Fruit fly (Drosophila melanogaster) whole organism, embryonic: ENCODE data around the gene Sfp26Ad.

Experiments
- CG11093 ChIP-seq: fragments of 200-800 bp; sonication (Bioruptor generic); IDR thresholded peaks from 3 replicates; pipeline ENCODE4 v1.3.6; 2022; ENCODE audit warnings: missing biosample characterization, missing genetic modification characterization
- CG15479 ChIP-seq: fragments of 200-800 bp; sonication (Bioruptor generic); optimal IDR thresholded peaks from 3 replicates; lab custom pipeline; 2019; ENCODE audit warnings: missing biosample characterization, mild to moderate bottlenecking, missing genetic modification characterization, moderate library complexity
- CG31224 ChIP-seq: fragments of 200-800 bp; sonication (Bioruptor generic); IDR thresholded peaks from 2 replicates; pipeline ENCODE4 v1.3.6; 2022; ENCODE audit warnings: missing biosample characterization, missing genetic modification characterization
- CG3726 ChIP-seq: fragments of 200-800 bp; sonication (Bioruptor generic); IDR thresholded peaks from 3 replicates; pipeline ENCODE4, ENCODE4 v1.3.6; 2022; ENCODE audit warnings: missing biosample characterization, missing genetic modification characterization
- CG3847 ChIP-seq: fragments of 200-800 bp; sonication (Bioruptor generic); IDR thresholded peaks from 2 replicates; pipeline ENCODE4 v1.3.6; 2022; ENCODE audit warnings: missing biosample characterization, missing genetic modification characterization
- CG4328 ChIP-seq: fragments of 200-800 bp; sonication (Bioruptor generic); optimal IDR thresholded peaks from 3 replicates; lab custom pipeline; 2017; ENCODE audit warnings: missing biosample characterization, missing genetic modification reagents, missing genetic modification characterization
- CG4617 ChIP-seq: fragments of 200-800 bp; sonication (Bioruptor generic); optimal IDR thresholded peaks from 3 replicates; lab custom pipeline; 2016; ENCODE audit warnings: missing biosample characterization, missing genetic modification characterization, borderline replicate concordance
- CG4730 ChIP-seq: fragments of 200-800 bp; sonication (Bioruptor generic); IDR thresholded peaks from 2 replicates; pipeline ENCODE4 v1.3.6; 2022; ENCODE audit warnings: missing biosample characterization, missing genetic modification characterization
- CG7786 ChIP-seq: fragments of 200-800 bp; sonication (Bioruptor generic); optimal IDR thresholded peaks from 2 replicates; lab custom pipeline; 2016; ENCODE audit warnings: missing biosample characterization, missing genetic modification characterization
- CG7963 ChIP-seq: fragments of 200-800 bp; sonication (Bioruptor generic); IDR thresholded peaks from 3 replicates; pipeline ENCODE4 v1.3.6; 2022; ENCODE audit warnings: missing biosample characterization, missing genetic modification characterization; ENCODE audit not compliant: partially characterized antibody
- CG8388 ChIP-seq: fragments of 200-800 bp; sonication (Bioruptor generic); optimal IDR thresholded peaks from 2 replicates; lab custom pipeline; 2019; ENCODE audit warnings: missing biosample characterization, mild to moderate bottlenecking, missing genetic modification characterization, moderate library complexity
- CG9215 ChIP-seq: fragments of 200-800 bp; sonication (Bioruptor generic); IDR thresholded peaks from 2 replicates; pipeline ENCODE4 v1.3.6; 2022; ENCODE audit warnings: missing biosample characterization, missing genetic modification characterization
- D19A ChIP-seq: fragments of 200-800 bp; optimal IDR thresholded peaks from 3 replicates; lab custom pipeline; 2019; ENCODE audit warnings: missing biosample characterization, mild to moderate bottlenecking, missing genetic modification characterization, moderate library complexity
- Dad ChIP-seq: fragments of 200-800 bp; sonication (Bioruptor generic); optimal IDR thresholded peaks from 3 replicates; lab custom pipeline; 2016; ENCODE audit warnings: missing biosample characterization, missing genetic modification characterization
- Doc2 ChIP-seq: fragments of 200-800 bp; sonication (Bioruptor generic); IDR thresholded peaks from 2 replicates; pipeline ENCODE4 v1.3.6; 2022; ENCODE audit warnings: missing biosample characterization, missing genetic modification characterization
- Drgx ChIP-seq: fragments of 200-800 bp; sonication (Bioruptor generic); IDR thresholded peaks from 2 replicates; pipeline ENCODE4 v1.3.6; 2022; ENCODE audit warnings: missing biosample characterization, missing genetic modification characterization
- Elba2 ChIP-seq: fragments of 200-800 bp; sonication (Bioruptor generic); optimal IDR thresholded peaks from 3 replicates; lab custom pipeline; 2016; ENCODE audit warnings: missing biosample characterization, missing genetic modification characterization
- Ets97D ChIP-seq: fragments of 200-800 bp; sonication (Bioruptor generic); optimal IDR thresholded peaks from 3 replicates; lab custom pipeline; 2016; ENCODE audit warnings: missing biosample characterization, missing genetic modification characterization
- H2.0 ChIP-seq: fragments of 200-800 bp; sonication (Bioruptor generic); IDR thresholded peaks from 2 replicates; pipeline ENCODE4 v1.3.6; 2022; ENCODE audit warnings: missing biosample characterization, missing genetic modification characterization
- HLH54F ChIP-seq: fragments of 200-800 bp; sonication (Bioruptor generic); optimal IDR thresholded peaks from 3 replicates; lab custom pipeline; 2016; ENCODE audit warnings: missing biosample characterization, missing genetic modification characterization
- Hey ChIP-seq: fragments of 200-800 bp; sonication (Bioruptor generic); optimal IDR thresholded peaks from 3 replicates; lab custom pipeline; 2018; ENCODE audit warnings: missing biosample characterization, mild to moderate bottlenecking, missing genetic modification characterization
- Lim3 ChIP-seq: fragments of 200-800 bp; sonication (Bioruptor generic); IDR thresholded peaks from 2 replicates; pipeline ENCODE4 v1.3.6; 2022; ENCODE audit warnings: missing biosample characterization, missing genetic modification characterization
- NFAT ChIP-seq: fragments of 200-800 bp; sonication (Bioruptor generic); IDR thresholded peaks from 2 replicates; pipeline ENCODE4 v1.3.6; 2022; ENCODE audit warnings: missing biosample characterization, missing genetic modification characterization
- Nf-YC ChIP-seq: fragments of 200-800 bp; optimal IDR thresholded peaks from 3 replicates; lab custom pipeline; 2019; ENCODE audit warnings: missing biosample characterization, mild to moderate bottlenecking, missing genetic modification characterization, moderate library complexity
- Oli ChIP-seq: fragments of 200-800 bp; sonication (Bioruptor generic); optimal IDR thresholded peaks from 2 replicates; lab custom pipeline; 2018; ENCODE audit warnings: missing biosample characterization, mild to moderate bottlenecking, missing genetic modification characterization, moderate library complexity
- PHDP ChIP-seq: fragments of 200-800 bp; sonication (Bioruptor generic); optimal IDR thresholded peaks from 3 replicates; lab custom pipeline; 2018; ENCODE audit warnings: missing biosample characterization, mild to moderate bottlenecking, missing genetic modification characterization, moderate library complexity
- Ravus ChIP-seq: fragments of 200-800 bp; sonication (Bioruptor generic); IDR thresholded peaks from 2 replicates; pipeline ENCODE4 v1.3.6; 2022; ENCODE audit warnings: missing biosample characterization, missing genetic modification characterization
- Rfx ChIP-seq: fragments of 200-800 bp; sonication (Bioruptor generic); IDR thresholded peaks from 2 replicates; pipeline ENCODE4 v1.3.6; 2022; ENCODE audit warnings: missing biosample characterization, missing genetic modification characterization
- Sin3A ChIP-seq: fragments of >200 bp; optimal IDR thresholded peaks from 2 replicates; lab custom pipeline; 2018
- Six4 ChIP-seq: fragments of 200-800 bp; sonication (Bioruptor generic); optimal IDR thresholded peaks from 2 replicates; lab custom pipeline; 2016; ENCODE audit warnings: missing biosample characterization, missing genetic modification characterization
- Sry-β ChIP-seq: fragments of 200-800 bp; sonication (Bioruptor generic); optimal IDR thresholded peaks from 2 replicates; lab custom pipeline; 2018; ENCODE audit warnings: missing biosample characterization, mild to moderate bottlenecking, missing genetic modification characterization, moderate library complexity
- Trl ChIP-seq, 3 experiments: fragments of >200 bp in 2 of 3; fragments of 200-800 bp in 1 of 3; sonication (Bioruptor generic) in 1 of 3; optimal IDR thresholded peaks; 2 replicates in 1 of 3; 3 replicates in 2 of 3; lab custom pipeline; 2016 to 2017; ENCODE audit warnings: missing biosample characterization in 1 of 3, missing genetic modification characterization in 1 of 3
- Vsx1 ChIP-seq: fragments of 200-800 bp; sonication (Bioruptor generic); optimal IDR thresholded peaks from 2 replicates; lab custom pipeline; 2017; ENCODE audit warnings: missing biosample characterization, mild to moderate bottlenecking, missing genetic modification characterization, missing genetic modification reagents
- abd-A ChIP-seq: fragments of 200-800 bp; sonication (Bioruptor generic); optimal IDR thresholded peaks from 3 replicates; lab custom pipeline; 2019; ENCODE audit warnings: missing biosample characterization, mild to moderate bottlenecking, missing genetic modification characterization, moderate library complexity
- az2 ChIP-seq: fragments of 200-800 bp; sonication (Bioruptor generic); optimal IDR thresholded peaks from 3 replicates; lab custom pipeline; 2016; ENCODE audit warnings: missing biosample characterization, missing genetic modification characterization
- cad ChIP-seq: fragments of >200 bp; optimal IDR thresholded peaks from 2 replicates; lab custom pipeline; 2017; ENCODE audit warnings: missing biosample characterization, missing genetic modification characterization
- disco-r ChIP-seq: fragments of 200-800 bp; sonication (Bioruptor generic); optimal IDR thresholded peaks from 2 replicates; lab custom pipeline; 2016; ENCODE audit warnings: missing biosample characterization, missing genetic modification characterization
- eve ChIP-seq, 2 experiments: fragments of >200 bp; optimal IDR thresholded peaks; 2 replicates each; lab custom pipeline; 2017; ENCODE audit warnings: missing biosample characterization in 2 of 2, missing genetic modification characterization in 2 of 2
- exex ChIP-seq: fragments of 200-800 bp; sonication (Bioruptor generic); optimal IDR thresholded peaks from 4 replicates; lab custom pipeline; 2018; ENCODE audit warnings: missing biosample characterization, mild to moderate bottlenecking, missing genetic modification characterization, moderate library complexity
- kni ChIP-seq: fragments of 200-800 bp; sonication (Bioruptor generic); optimal IDR thresholded peaks from 3 replicates; lab custom pipeline; 2017; ENCODE audit warnings: mild to moderate bottlenecking, missing biosample characterization, missing genetic modification reagents, missing genetic modification characterization
- nerfin-1 ChIP-seq: fragments of 200-800 bp; sonication (Bioruptor generic); optimal IDR thresholded peaks from 3 replicates; lab custom pipeline; 2019; ENCODE audit warnings: missing biosample characterization, mild to moderate bottlenecking, missing genetic modification characterization, moderate library complexity
- pita ChIP-seq: fragments of 200-800 bp; sonication (Bioruptor generic); optimal IDR thresholded peaks from 2 replicates; lab custom pipeline; 2017; ENCODE audit warnings: missing biosample characterization, mild to moderate bottlenecking, missing genetic modification characterization
- prd ChIP-seq, 3 experiments: fragments of >200 bp in 2 of 3; fragments of 200-800 bp in 1 of 3; sonication (Bioruptor generic) in 1 of 3; optimal IDR thresholded peaks in 2 of 3; IDR thresholded peaks in 1 of 3; 2 replicates in 2 of 3; 3 replicates in 1 of 3; pipeline versions ENCODE4 v1.3.6 to Lab custom; 2017 to 2022; ENCODE audit warnings: missing biosample characterization in 1 of 3, missing genetic modification characterization in 1 of 3
- pros ChIP-seq: fragments of 200-800 bp; sonication (Bioruptor generic); optimal IDR thresholded peaks from 3 replicates; lab custom pipeline; 2019; ENCODE audit warnings: missing biosample characterization, mild to moderate bottlenecking, missing genetic modification characterization, moderate library complexity
- psq ChIP-seq: fragments of 200-800 bp; sonication (Bioruptor generic); optimal IDR thresholded peaks from 2 replicates; lab custom pipeline; 2017; ENCODE audit warnings: missing biosample characterization, missing genetic modification characterization
- sima ChIP-seq: fragments of 200-800 bp; sonication (Bioruptor generic); optimal IDR thresholded peaks from 2 replicates; lab custom pipeline; 2016; ENCODE audit warnings: missing biosample characterization, missing genetic modification characterization
- slou ChIP-seq: fragments of 200-800 bp; sonication (Bioruptor generic); optimal IDR thresholded peaks from 3 replicates; lab custom pipeline; 2016; ENCODE audit warnings: missing biosample characterization, missing genetic modification characterization
- ssp ChIP-seq: fragments of 200-800 bp; sonication (Bioruptor generic); IDR thresholded peaks from 2 replicates; pipeline ENCODE4 v1.3.6; 2022; ENCODE audit warnings: missing biosample characterization, missing genetic modification characterization
- tio ChIP-seq: fragments of 200-800 bp; sonication (Bioruptor generic); optimal IDR thresholded peaks from 2 replicates; lab custom pipeline; 2017; ENCODE audit warnings: missing biosample characterization, missing genetic modification characterization, inconsistent platforms
- unpg ChIP-seq: fragments of 200-800 bp; sonication (Bioruptor generic); optimal IDR thresholded peaks from 3 replicates; lab custom pipeline; 2018; ENCODE audit warnings: missing biosample characterization, mild to moderate bottlenecking, missing genetic modification characterization, moderate library complexity

Gene Sfp26Ad

DNA sequence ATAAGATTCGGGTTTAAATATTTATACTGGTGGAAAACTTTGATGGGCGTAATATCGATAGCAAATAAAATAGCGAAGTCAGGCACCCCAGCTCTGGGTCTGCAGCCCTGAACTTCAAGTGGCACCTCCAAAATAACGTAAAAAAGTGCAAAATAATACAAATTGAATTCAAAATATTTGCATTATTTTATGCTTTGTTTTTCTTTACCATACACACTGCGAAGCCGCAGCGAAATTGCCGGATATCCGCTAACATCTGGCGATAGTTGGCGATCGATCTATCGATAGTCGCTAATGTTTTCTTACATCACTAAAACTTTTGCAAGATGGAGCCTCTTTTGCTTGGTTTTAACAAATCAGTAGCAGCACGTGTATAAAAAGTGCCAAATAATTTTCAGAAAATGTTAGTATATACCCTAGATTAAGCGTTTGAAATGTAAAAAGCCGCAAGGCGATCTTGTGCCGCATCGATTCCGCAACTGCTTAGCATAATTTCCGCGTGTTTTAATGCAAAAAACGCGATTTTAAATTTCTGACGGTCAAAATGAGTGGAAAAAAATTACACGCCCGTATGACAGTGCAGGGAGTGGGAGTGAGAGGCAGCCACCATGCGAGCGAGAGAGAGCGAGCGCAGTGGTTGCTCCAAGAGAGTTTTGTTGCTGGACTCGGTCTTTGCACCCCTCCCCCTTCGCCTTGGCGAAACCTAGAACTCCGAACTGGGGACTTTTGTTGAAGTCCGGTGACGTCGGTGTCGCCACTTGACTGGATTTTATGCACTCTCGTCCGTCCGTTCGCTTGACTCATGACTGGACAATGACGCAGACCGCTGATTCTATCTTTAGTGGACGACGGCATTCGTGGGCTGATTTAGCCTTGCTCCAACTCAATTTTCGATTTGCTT is 38.6 kb upstream of the Sfp26Ad start, which contains the start of gene eIF4A (continued):
- peak; percentile 66 for TF ChIP-seq pita (GFP tag; lab: Kevin White, UChicago)
- no peak for TF ChIP-seq eve (GFP tag; optimal IDR thresholded peaks at IDR 0.05; lab: Kevin White, UChicago)
- no peak for TF ChIP-seq Hey
- no peak for TF ChIP-seq Six4 (GFP tag; lab: Kevin White, UChicago)
- TF ChIP-seq sima, result no peak
- TF ChIP-seq Elba2, result no peak
- TF ChIP-seq Lim3 (GFP tag; lab: Robert Waterston, UW), result no peak
- TF ChIP-seq Sry-β (GFP tag; lab: Kevin White, UChicago), result no peak
- no peak for TF ChIP-seq nerfin-1 (tag; lab: Kevin White, UChicago)
- peak; percentile 27 for TF ChIP-seq unpg (GFP tag; lab: Kevin White, UChicago)
- no peak for TF ChIP-seq Drgx (GFP tag; lab: Robert Waterston, UW)
- TF ChIP-seq HLH54F (GFP tag; lab: Kevin White, UChicago), result no peak
- TF ChIP-seq slou (GFP tag; lab: Kevin White, UChicago), result no peak
- TF ChIP-seq CG3726 (GFP tag; lab: Robert Waterston, UW), result no peak
- no peak for TF ChIP-seq CG9215 (GFP tag; lab: Robert Waterston, UW)
- peak; percentile 0 for TF ChIP-seq abd-A
- TF ChIP-seq Dad (GFP tag; lab: Kevin White, UChicago), result no peak
- TF ChIP-seq CG4617 (GFP tag; lab: Kevin White, UChicago), result no peak
- TF ChIP-seq CG7963 (GFP tag; lab: Robert Waterston, UW), result no peak
- no peak for TF ChIP-seq CG4730
- TF ChIP-seq Trl (optimal IDR thresholded peaks at IDR 0.05; lab: Kevin White, UChicago), result peak; percentile 84 to 90
- TF ChIP-seq Trl (GFP tag; optimal IDR thresholded peaks at IDR 0.05; lab: Kevin White, UChicago), result no peak
- TF ChIP-seq Rfx (GFP tag; lab: Robert Waterston, UW), result no peak
- TF ChIP-seq CG15479, result no peak
- no peak for TF ChIP-seq CG11093 (GFP tag; lab: Robert Waterston, UW)
- TF ChIP-seq CG7786 (GFP tag; lab: Kevin White, UChicago), result no peak
- TF ChIP-seq tio, result no peak
- no peak for TF ChIP-seq Ravus (GFP tag; lab: Robert Waterston, UW)
- TF ChIP-seq cad (GFP tag; lab: Kevin White, UChicago), result no peak
- TF ChIP-seq Nf-YC (tag; lab: Kevin White, UChicago), result no peak
- TF ChIP-seq CG3847 (GFP tag; lab: Robert Waterston, UW), result no peak
- TF ChIP-seq disco-r (GFP tag; lab: Kevin White, UChicago), result no peak
- TF ChIP-seq Vsx1 (GFP tag; lab: Kevin White, UChicago), result peak; percentile 26
- TF ChIP-seq PHDP (tag; lab: Kevin White, UChicago), result peak; percentile 41
- peak; percentile 96 for TF ChIP-seq Ets97D (GFP tag; lab: Kevin White, UChicago)
- peak; percentile 96 for TF ChIP-seq Sin3A (lab: Kevin White, UChicago)
- no peak for TF ChIP-seq pros (GFP tag; lab: Kevin White, UChicago)
- no peak for TF ChIP-seq D19A (tag; lab: Kevin White, UChicago)
- no peak for TF ChIP-seq CG31224
- TF ChIP-seq CG4328 (GFP tag; lab: Kevin White, UChicago), result no peak
- no peak for TF ChIP-seq prd (optimal IDR thresholded peaks at IDR 0.05; lab: Kevin White, UChicago)
- no peak for TF ChIP-seq prd (GFP tag; IDR thresholded peaks at IDR 0.05; lab: Robert Waterston, UW)
- TF ChIP-seq kni (GFP tag; lab: Kevin White, UChicago), result no peak
- no peak for TF ChIP-seq exex
- no peak for TF ChIP-seq az2 (GFP tag; lab: Kevin White, UChicago)
- no peak for TF ChIP-seq ssp (GFP tag; lab: Robert Waterston, UW)
- no peak for TF ChIP-seq CG8388 (GFP tag; lab: Kevin White, UChicago)
- TF ChIP-seq NFAT (GFP tag; lab: Robert Waterston, UW), result no peak
- TF ChIP-seq Oli (tag; lab: Kevin White, UChicago), result peak; percentile 14
- no peak for TF ChIP-seq H2.0
- no peak for TF ChIP-seq Doc2 (GFP tag; lab: Robert Waterston, UW)
- TF ChIP-seq psq (GFP tag; lab: Kevin White, UChicago), result no peak
